Fruit fly (Drosophila melanogaster): ENCODE data around the gene CG3078.

DNA sequence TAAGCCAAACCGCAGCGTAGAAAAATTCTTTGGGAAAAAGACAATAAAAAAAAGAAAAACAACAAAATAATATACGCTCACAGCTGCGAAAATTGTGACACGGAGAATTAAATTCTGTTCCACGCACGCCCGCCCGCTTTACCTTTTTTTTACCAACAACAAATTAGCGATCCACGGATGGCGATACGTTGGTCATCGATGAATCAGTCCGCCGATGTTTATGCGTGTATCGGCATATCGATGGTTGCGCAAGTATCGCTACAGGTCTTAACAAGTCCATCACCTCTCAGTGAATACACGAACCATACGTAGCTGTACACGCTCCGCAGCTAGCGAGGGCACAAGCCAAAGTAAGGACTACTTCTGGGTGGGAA is 10.9 kb upstream of the CG3078 start, which contains the start of gene CG2924:
- TF ChIP-seq psq (optimal IDR thresholded peaks at IDR 0.05) (no peak), ttk (optimal IDR thresholded peaks at IDR 0.05) (no peak), Myc (optimal IDR thresholded peaks at IDR 0.05) (no peak), insv (optimal IDR thresholded peaks at IDR 0.05) (no peak), h (optimal IDR thresholded peaks at IDR 0.05) (no peak), Sin3A (optimal IDR thresholded peaks at IDR 0.05) (no peak)
